Worm (Caenorhabditis elegans) whole organism, young adult: ENCODE measurements around the gene T22F3.10.

Experiments used
- C06A6.2 ChIP-seq: fragments of 200-800 bp; sonication (Bioruptor generic); conservative IDR thresholded peaks from 2 replicates; pipeline ENCODE4 v1.3.6; 2022; ENCODE audit warnings: missing genetic modification characterization, missing compliant biosample characterization
- F10E7.11 ChIP-seq: sonication (generic microtip); optimal IDR thresholded peaks from 2 replicates; lab custom pipeline; 2017; ENCODE audit warnings: mild to moderate bottlenecking, missing genetic modification characterization, moderate library complexity, missing compliant biosample characterization
- F23B12.7 ChIP-seq: sonication (generic microtip); optimal IDR thresholded peaks from 2 replicates; lab custom pipeline; 2017; ENCODE audit warnings: missing genetic modification characterization, mild to moderate bottlenecking, missing compliant biosample characterization, antibody characterized with exemption, moderate library complexity; ENCODE audit not compliant: insufficient read depth
- F33H1.4 ChIP-seq: fragments of 200-800 bp; sonication (Bioruptor generic); IDR thresholded peaks from 2 replicates; pipeline ENCODE4 v1.3.6; 2022; ENCODE audit warnings: missing genetic modification reagents, missing genetic modification characterization, missing compliant biosample characterization
- F39B2.1 ChIP-seq: fragments of 200-800 bp; sonication (Bioruptor generic); IDR thresholded peaks from 2 replicates; pipeline ENCODE4 v1.3.6; 2022; ENCODE audit warnings: missing genetic modification reagents, missing genetic modification characterization, missing compliant biosample characterization
- K12H6.12 ChIP-seq: fragments of 200-800 bp; sonication (Bioruptor generic); optimal IDR thresholded peaks from 2 replicates; lab custom pipeline; 2018; ENCODE audit warnings: mild to moderate bottlenecking, missing genetic modification characterization, missing compliant biosample characterization
- Y53F4B.3 ChIP-seq: fragments of 200-800 bp; sonication (Bioruptor generic); IDR thresholded peaks from 2 replicates; pipeline ENCODE4 v1.3.6; 2022; ENCODE audit warnings: missing genetic modification reagents, missing genetic modification characterization, missing compliant biosample characterization
- Y53G8AR.9 ChIP-seq: fragments of 200-800 bp; sonication (Bioruptor generic); conservative IDR thresholded peaks from 2 replicates; pipeline ENCODE4 v1.3.6; 2022; ENCODE audit warnings: missing genetic modification reagents, missing genetic modification characterization, missing compliant biosample characterization
- Y56A3A.18 ChIP-seq: fragments of 200-800 bp; sonication (Bioruptor generic); IDR thresholded peaks from 2 replicates; pipeline ENCODE4 v1.3.6; 2022; ENCODE audit warnings: missing genetic modification reagents, missing genetic modification characterization, missing compliant biosample characterization
- ZK185.1 ChIP-seq: sonication (generic microtip); optimal IDR thresholded peaks from 2 replicates; lab custom pipeline; 2016; ENCODE audit warnings: mild to moderate bottlenecking, missing genetic modification characterization, missing compliant biosample characterization; ENCODE audit not compliant: poor library complexity, severe bottlenecking
- ama-1 ChIP-seq, 3 experiments: fragments of 150-350 bp in 1 of 3; sonication (generic microtip) in 2 of 3; optimal IDR thresholded peaks; 2 replicates each; lab custom pipeline; 2014 to 2018; ENCODE audit warnings: missing biosample characterization in 2 of 3, missing genetic modification characterization in 2 of 3, missing genetic modification reagents in 2 of 3
- aptf-3 ChIP-seq: fragments of 200-800 bp; sonication (Bioruptor generic); IDR thresholded peaks from 2 replicates; pipeline ENCODE4 v1.3.6; 2022; ENCODE audit warnings: missing genetic modification characterization, missing compliant biosample characterization
- atf-7 ChIP-seq: sonication (generic microtip); optimal IDR thresholded peaks from 2 replicates; lab custom pipeline; 2017; ENCODE audit warnings: mild to moderate bottlenecking, missing genetic modification characterization, missing compliant biosample characterization
- attf-3 ChIP-seq: fragments of 200-800 bp; sonication (Bioruptor generic); conservative IDR thresholded peaks from 2 replicates; pipeline ENCODE4 v1.3.6; 2022; ENCODE audit warnings: missing genetic modification reagents, missing genetic modification characterization, missing compliant biosample characterization
- attf-5 ChIP-seq: fragments of 200-800 bp; sonication (Bioruptor generic); optimal IDR thresholded peaks from 2 replicates; lab custom pipeline; 2018; ENCODE audit warnings: mild to moderate bottlenecking, missing genetic modification characterization, missing compliant biosample characterization
- bed-1 ChIP-seq: fragments of 200-800 bp; sonication (Bioruptor generic); IDR thresholded peaks from 2 replicates; pipeline ENCODE4 v1.3.6; 2022; ENCODE audit warnings: missing genetic modification reagents, missing genetic modification characterization, missing compliant biosample characterization
- ccch-3 ChIP-seq: fragments of 200-800 bp; sonication (Bioruptor generic); optimal IDR thresholded peaks from 2 replicates; lab custom pipeline; 2018; ENCODE audit warnings: mild to moderate bottlenecking, missing genetic modification characterization, missing compliant biosample characterization
- die-1 ChIP-seq: sonication (generic microtip); optimal IDR thresholded peaks from 2 replicates; lab custom pipeline; 2016; ENCODE audit warnings: missing genotype, mild to moderate bottlenecking, missing genetic modification characterization, missing compliant biosample characterization
- dpl-1 ChIP-seq: fragments of 150-350 bp; optimal IDR thresholded peaks from 2 replicates; lab custom pipeline; 2014; ENCODE audit warnings: missing biosample characterization, missing genetic modification reagents, missing genetic modification characterization
- egrh-3 ChIP-seq: fragments of 200-800 bp; sonication (Bioruptor generic); IDR thresholded peaks from 2 replicates; pipeline ENCODE4 v1.3.6; 2022; ENCODE audit warnings: missing genetic modification reagents, missing genetic modification characterization, missing compliant biosample characterization
- gei-17 ChIP-seq: fragments of 200-800 bp; sonication (Bioruptor generic); optimal IDR thresholded peaks from 2 replicates; lab custom pipeline; 2018; ENCODE audit warnings: mild to moderate bottlenecking, missing genetic modification characterization, missing compliant biosample characterization
- hmg-20 ChIP-seq: fragments of 200-800 bp; sonication (Bioruptor generic); IDR thresholded peaks from 2 replicates; pipeline ENCODE4 v1.3.6; 2022; ENCODE audit warnings: missing genetic modification reagents, missing genetic modification characterization, missing compliant biosample characterization
- hrde-1 ChIP-seq: sonication (generic microtip); optimal IDR thresholded peaks from 2 replicates; lab custom pipeline; 2016; ENCODE audit warnings: missing genetic modification characterization, mild to moderate bottlenecking, missing compliant biosample characterization, moderate library complexity, missing genotype, missing genetic modification reagents, borderline replicate concordance
- hsf-1 ChIP-seq: fragments of 200-800 bp; sonication (Bioruptor generic); IDR thresholded peaks from 2 replicates; pipeline ENCODE4 v1.3.6; 2022; ENCODE audit warnings: missing genetic modification reagents, missing genetic modification characterization, missing compliant biosample characterization
- lag-1 ChIP-seq: fragments of 200-800 bp; sonication (Bioruptor generic); IDR thresholded peaks from 2 replicates; pipeline ENCODE4 v1.3.6; 2022; ENCODE audit warnings: missing genetic modification reagents, missing genetic modification characterization, missing compliant biosample characterization
- lin-26 ChIP-seq: fragments of 200-800 bp; sonication (Bioruptor generic); IDR thresholded peaks from 2 replicates; pipeline ENCODE4 v1.3.6; 2022; ENCODE audit warnings: missing genetic modification reagents, missing genetic modification characterization, missing compliant biosample characterization
- lsl-1 ChIP-seq: fragments of 200-800 bp; sonication (Bioruptor generic); optimal IDR thresholded peaks from 2 replicates; lab custom pipeline; 2018; ENCODE audit warnings: mild to moderate bottlenecking, missing genetic modification characterization, moderate library complexity, missing compliant biosample characterization
- lsy-27 ChIP-seq: sonication (generic microtip); optimal IDR thresholded peaks from 2 replicates; lab custom pipeline; 2017; ENCODE audit warnings: missing genetic modification characterization, mild to moderate bottlenecking, missing compliant biosample characterization, antibody characterized with exemption, missing genotype, borderline replicate concordance; ENCODE audit not compliant: insufficient read depth
- madf-3 ChIP-seq: fragments of 200-800 bp; sonication (Bioruptor generic); IDR thresholded peaks from 2 replicates; pipeline ENCODE4 v1.3.6; 2022; ENCODE audit warnings: missing genetic modification reagents, missing genetic modification characterization, missing compliant biosample characterization
- mxl-1 ChIP-seq: sonication (generic microtip); optimal IDR thresholded peaks from 2 replicates; lab custom pipeline; 2016; ENCODE audit warnings: missing genetic modification characterization, missing compliant biosample characterization
- nfya-2 ChIP-seq: fragments of 200-800 bp; sonication (Bioruptor generic); IDR thresholded peaks from 2 replicates; pipeline ENCODE4 v1.3.6; 2022; ENCODE audit warnings: missing genetic modification reagents, missing genetic modification characterization, missing compliant biosample characterization
- nhr-179 ChIP-seq: sonication (generic microtip); optimal IDR thresholded peaks from 2 replicates; lab custom pipeline; 2016; ENCODE audit warnings: mild to moderate bottlenecking, missing genetic modification characterization, missing compliant biosample characterization
- nhr-27 ChIP-seq: fragments of 200-800 bp; sonication (Bioruptor generic); optimal IDR thresholded peaks from 2 replicates; lab custom pipeline; 2018; ENCODE audit warnings: mild to moderate bottlenecking, missing genetic modification characterization, moderate library complexity, missing compliant biosample characterization
- nhr-90 ChIP-seq: sonication (generic microtip); optimal IDR thresholded peaks from 2 replicates; lab custom pipeline; 2016; ENCODE audit warnings: missing genotype, mild to moderate bottlenecking, missing genetic modification characterization, missing compliant biosample characterization
- sdz-38 ChIP-seq: sonication (generic microtip); optimal IDR thresholded peaks from 2 replicates; lab custom pipeline; 2016; ENCODE audit warnings: missing genotype, missing genetic modification characterization, missing compliant biosample characterization
- sea-2 ChIP-seq: fragments of 200-800 bp; sonication (Bioruptor generic); IDR thresholded peaks from 2 replicates; pipeline ENCODE4 v1.3.6; 2022; ENCODE audit warnings: missing genetic modification characterization, missing compliant biosample characterization
- snpc-4 ChIP-seq, 5 experiments: fragments of 150-350 bp in 1 of 5; sonication (generic microtip) in 4 of 5; optimal IDR thresholded peaks; 2 replicates each; lab custom pipeline; 2014 to 2018; ENCODE audit warnings: missing genetic modification characterization in 5 of 5, missing biosample characterization in 3 of 5, antibody characterized with exemption in 2 of 5, mild to moderate bottlenecking in 2 of 5, missing compliant biosample characterization in 2 of 5, missing genotype in 2 of 5, moderate library complexity in 2 of 5, missing genetic modification reagents in 1 of 5
- zfh-2 ChIP-seq: fragments of 200-800 bp; sonication (Bioruptor generic); conservative IDR thresholded peaks from 2 replicates; pipeline ENCODE4 v1.3.6; 2022; ENCODE audit warnings: missing genetic modification reagents, missing genetic modification characterization, missing compliant biosample characterization
- zim-3 ChIP-seq: sonication (generic microtip); optimal IDR thresholded peaks from 2 replicates; lab custom pipeline; 2017; ENCODE audit warnings: mild to moderate bottlenecking, missing genetic modification characterization, moderate library complexity, missing compliant biosample characterization

Gene T22F3.10

ce11 chrV:3582086-3582485 is 29.5 kb downstream of the T22F3.10 start (continued):
- TF ChIP-seq sdz-38 (tag; lab: Kevin White, UChicago) (no peak), aptf-3 (GFP tag; lab: Robert Waterston, UW) (0 out of 2 replicates have a peak, but pooled peaks have one; percentile 21), F23B12.7 (tag; lab: Kevin White, UChicago) (peak; percentile 61), attf-3 (GFP tag; lab: Robert Waterston, UW) (0 out of 2 replicates have a peak, but pooled peaks have one; percentile 13), C06A6.2 (GFP tag; lab: Robert Waterston, UW) (no peak), lsl-1 (GFP tag; lab: Kevin White, UChicago) (peak; percentile 43), F39B2.1 (GFP tag; lab: Robert Waterston, UW) (no peak), snpc-4 (GFP tag; optimal IDR thresholded peaks at IDR 0.05; lab: Kevin White, UChicago) (peak; percentile 0), snpc-4 (tag; optimal IDR thresholded peaks at IDR 0.05; lab: Kevin White, UChicago) (peak in 2 of 4 experiments; percentile 4 to 14), atf-7 (tag; lab: Kevin White, UChicago) (no peak), sea-2 (no peak), Y53F4B.3 (GFP tag; lab: Robert Waterston, UW) (peak; percentile 28; the same call in 1 of the 2 replicates), hmg-20 (GFP tag; lab: Robert Waterston, UW) (no peak), ccch-3 (GFP tag; lab: Kevin White, UChicago) (no peak), nhr-27 (tag; lab: Kevin White, UChicago) (no peak), mxl-1 (tag; lab: Kevin White, UChicago) (no peak), F33H1.4 (GFP tag; lab: Robert Waterston, UW) (0 out of 2 replicates have a peak, but pooled peaks have one; percentile 13), lsy-27 (no peak), bed-1 (GFP tag; lab: Robert Waterston, UW) (no peak), nfya-2 (GFP tag; lab: Robert Waterston, UW) (0 out of 2 replicates have a peak, but pooled peaks have one; percentile 25), gei-17 (GFP tag; lab: Kevin White, UChicago) (no peak), Y53G8AR.9 (GFP tag; lab: Robert Waterston, UW) (0 out of 2 replicates have a peak, but pooled peaks have one; percentile 33), dpl-1 (GFP tag; lab: Kevin White, UChicago) (no peak), hsf-1 (GFP tag; lab: Robert Waterston, UW) (no peak)

ce11 chrV:3581643-3582042 is 29.9 kb downstream of the T22F3.10 start:
- no peak for TF ChIP-seq Y53G8AR.9 (GFP tag; lab: Robert Waterston, UW)
- TF ChIP-seq zfh-2 (GFP tag; lab: Robert Waterston, UW): peak; percentile 65
- TF ChIP-seq egrh-3 (GFP tag; lab: Robert Waterston, UW): peak; percentile 6; the same call in 1 of the 2 replicates
- 0 out of 2 replicates have a peak, but pooled peaks have one; percentile 5 for TF ChIP-seq lag-1 (GFP tag; lab: Robert Waterston, UW)
- TF ChIP-seq, all 124 proteins: peak for 3

- TF ChIP-seq nhr-90 (tag; lab: Kevin White, UChicago) (no peak), attf-5 (GFP tag; lab: Kevin White, UChicago) (peak; percentile 2)
- TF ChIP-seq, all 124 proteins: peak for 1
These were observed 30.5 kb downstream of the T22F3.10 start for ce11 chrV:3581034-3581433.

- TF ChIP-seq madf-3 (GFP tag; lab: Robert Waterston, UW) (0 out of 2 replicates have a peak, but pooled peaks have one; percentile 9), F39B2.1 (GFP tag; lab: Robert Waterston, UW) (no peak), Y56A3A.18 (GFP tag; lab: Robert Waterston, UW) (peak; percentile 23; the same call in 1 of the 2 replicates)
These were observed 31.2 kb downstream of the T22F3.10 start for ce11 chrV:3580385-3580784.

- no peak for TF ChIP-seq madf-3 (GFP tag; lab: Robert Waterston, UW)
- TF ChIP-seq lin-26 (GFP tag; lab: Robert Waterston, UW): no peak
- no peak for TF ChIP-seq die-1
- no peak for TF ChIP-seq Y53F4B.3 (GFP tag; lab: Robert Waterston, UW)
- peak; percentile 49 for TF ChIP-seq ama-1 (optimal IDR thresholded peaks at IDR 0.05; lab: Kevin White, UChicago)
- TF ChIP-seq ama-1 (GFP tag; optimal IDR thresholded peaks at IDR 0.05; lab: Kevin White, UChicago): no peak
- TF ChIP-seq nhr-179 (tag; lab: Kevin White, UChicago): no peak
- no peak for TF ChIP-seq hrde-1 (tag; lab: Kevin White, UChicago)
- TF ChIP-seq zim-3 (tag; lab: Kevin White, UChicago): no peak
- no peak for TF ChIP-seq K12H6.12 (tag; lab: Kevin White, UChicago)
- TF ChIP-seq ZK185.1 (tag; lab: Kevin White, UChicago): no peak
- TF ChIP-seq F10E7.11 (tag; lab: Kevin White, UChicago): no peak
- no peak for TF ChIP-seq hmg-20 (GFP tag; lab: Robert Waterston, UW)
- no peak for TF ChIP-seq mxl-1 (tag; lab: Kevin White, UChicago)
These were observed 31.8 kb downstream of the T22F3.10 start for ce11 chrV:3579795-3580194.
